Fruit fly (Drosophila melanogaster): ENCODE measurements around the gene eIF4E1.
A peak's percentile ranks its signal among the peaks of the same experiment; 100 is the strongest.

Gene eIF4E1

DNA sequence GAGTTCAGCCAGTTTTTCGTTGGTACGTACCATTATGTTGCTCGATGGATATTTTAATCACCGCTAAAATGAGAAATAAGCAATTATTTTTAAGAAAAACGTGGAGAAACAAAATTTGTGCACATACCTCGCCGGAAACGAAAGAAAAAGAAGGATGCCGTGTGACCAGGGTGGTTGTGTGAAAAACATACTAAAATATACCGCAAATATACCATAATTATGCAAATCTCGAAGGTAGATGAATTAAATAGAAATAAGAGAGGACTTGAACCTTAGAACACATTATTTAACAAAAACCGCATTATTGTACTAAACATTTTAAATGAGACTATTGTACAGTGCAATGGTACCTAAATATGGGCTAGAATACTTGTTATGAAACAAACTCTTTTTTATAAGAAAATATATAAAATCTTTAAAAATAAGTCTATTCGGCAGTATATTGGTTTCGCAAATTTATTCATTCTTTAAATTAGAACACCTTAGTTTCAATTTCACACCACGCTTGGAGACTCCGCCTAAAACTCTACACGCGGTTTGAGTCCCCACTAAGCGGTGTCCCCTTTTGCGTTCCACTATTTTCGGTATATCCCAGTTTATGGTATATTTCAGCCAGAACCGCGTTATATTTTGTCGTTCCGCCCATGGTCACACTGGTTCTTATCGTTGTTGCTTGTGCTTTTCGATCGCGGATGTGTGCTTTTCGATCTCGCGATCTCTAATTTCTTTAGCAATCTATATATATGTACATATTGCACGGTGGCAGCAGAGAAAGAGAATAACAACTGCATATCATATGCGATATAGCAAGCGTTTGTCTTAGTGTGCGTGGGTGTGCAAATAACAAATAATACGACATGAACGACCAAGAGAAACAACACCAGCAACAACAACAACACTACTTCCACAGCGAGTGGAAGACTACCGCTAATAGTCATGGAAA lies 27.7 kb upstream of the eIF4E1 start, which contains the start of the genes RpS17 and MTF-1 (continued):
- TF ChIP-seq Dek (tag; optimal IDR thresholded peaks at IDR 0.05) (no peak), org-1 (GFP tag; optimal IDR thresholded peaks at IDR 0.05) (peak; percentile 17), fu2 (GFP tag; optimal IDR thresholded peaks at IDR 0.05) (no peak), exex (tag; optimal IDR thresholded peaks at IDR 0.05) (peak; percentile 45), p53 (GFP tag; optimal IDR thresholded peaks at IDR 0.05) (no peak), psq (GFP tag; optimal IDR thresholded peaks at IDR 0.05) (no peak), zfh2 (GFP tag; optimal IDR thresholded peaks at IDR 0.05) (peak; percentile 29), sug (tag; optimal IDR thresholded peaks at IDR 0.05) (peak; percentile 19), Spps (tag; optimal IDR thresholded peaks at IDR 0.05) (peak; percentile 15), Dfd (GFP tag; optimal IDR thresholded peaks at IDR 0.05) (no peak), CG10147 (GFP tag; optimal IDR thresholded peaks at IDR 0.05) (no peak), CG7963 (GFP tag; IDR thresholded peaks at IDR 0.05; ENCODE audit: partially characterized antibody) (no peak), CG11093 (GFP tag; IDR thresholded peaks at IDR 0.05) (no peak), corto (GFP tag; optimal IDR thresholded peaks at IDR 0.05) (no peak), CG8388 (GFP tag; optimal IDR thresholded peaks at IDR 0.05) (peak; percentile 35), zen2 (GFP tag; IDR thresholded peaks at IDR 0.05; ENCODE audit: partially characterized antibody) (no peak), CG2712 (tag; optimal IDR thresholded peaks at IDR 0.05) (peak; percentile 47), dysf (GFP tag; IDR thresholded peaks at IDR 0.05) (0 out of 3 replicates have a peak, but pooled peaks have one; percentile 32), en (GFP tag; optimal IDR thresholded peaks at IDR 0.05) (peak; percentile 5), CG11085 (GFP tag; IDR thresholded peaks at IDR 0.05) (0 out of 2 replicates have a peak, but pooled peaks have one; percentile 30), nom (GFP tag; optimal IDR thresholded peaks at IDR 0.05) (peak; percentile 80), HLH4C (GFP tag; IDR thresholded peaks at IDR 0.05; ENCODE audit: partially characterized antibody) (no peak), gem (tag; optimal IDR thresholded peaks at IDR 0.05) (peak; percentile 35), lbe (GFP tag; optimal IDR thresholded peaks at IDR 0.05) (peak; percentile 28), Antp (GFP tag; optimal IDR thresholded peaks at IDR 0.05) (no peak), E2f1 (GFP tag; IDR thresholded peaks at IDR 0.05) (no peak), Camta (GFP tag; optimal IDR thresholded peaks at IDR 0.05) (peak; percentile 57), CG11560 (tag; IDR thresholded peaks at IDR 0.05) (no peak), Oli (tag; optimal IDR thresholded peaks at IDR 0.05) (peak; percentile 40), tx (GFP tag; optimal IDR thresholded peaks at IDR 0.05) (no peak), CG1529 (GFP tag; optimal IDR thresholded peaks at IDR 0.05) (peak; percentile 51), MTF-1 (GFP tag; optimal IDR thresholded peaks at IDR 0.05; ENCODE audit: borderline replicate concordance) (peak; percentile 93), Gug (GFP tag; IDR thresholded peaks at IDR 0.05) (no peak), chm (GFP tag; IDR thresholded peaks at IDR 0.05) (peak; percentile 80), dmrt99B (tag; optimal IDR thresholded peaks at IDR 0.05) (peak; percentile 19), tna (GFP tag; IDR thresholded peaks at IDR 0.05; ENCODE audit: partially characterized antibody) (peak; percentile 38; the same call in 1 of the 2 replicates), her (GFP tag; optimal IDR thresholded peaks at IDR 0.05) (no peak), CG3065 (GFP tag; optimal IDR thresholded peaks at IDR 0.05) (no peak), CG31441 (GFP tag; IDR thresholded peaks at IDR 0.05) (peak; percentile 41; the same call in 1 of the 2 replicates), Meics (GFP tag; optimal IDR thresholded peaks at IDR 0.05) (peak; percentile 73), CG4707 (GFP tag; optimal IDR thresholded peaks at IDR 0.05) (peak; percentile 69), ro (GFP tag; IDR thresholded peaks at IDR 0.05) (no peak), CG7357 (GFP tag; IDR thresholded peaks at IDR 0.05) (no peak), HmgZ (tag; optimal IDR thresholded peaks at IDR 0.05) (peak; percentile 48), crc (GFP tag; optimal IDR thresholded peaks at IDR 0.05) (no peak), hbn (GFP tag; IDR thresholded peaks at IDR 0.05; ENCODE audit: partially characterized antibody) (no peak), inv (GFP tag; IDR thresholded peaks at IDR 0.05; ENCODE audit: partially characterized antibody) (no peak), CG8359 (GFP tag; optimal IDR thresholded peaks at IDR 0.05; ENCODE audit: borderline replicate concordance) (no peak)
